Worm (Caenorhabditis elegans): ENCODE results near the gene F01D5.10.

F01D5.10 gene

DNA sequence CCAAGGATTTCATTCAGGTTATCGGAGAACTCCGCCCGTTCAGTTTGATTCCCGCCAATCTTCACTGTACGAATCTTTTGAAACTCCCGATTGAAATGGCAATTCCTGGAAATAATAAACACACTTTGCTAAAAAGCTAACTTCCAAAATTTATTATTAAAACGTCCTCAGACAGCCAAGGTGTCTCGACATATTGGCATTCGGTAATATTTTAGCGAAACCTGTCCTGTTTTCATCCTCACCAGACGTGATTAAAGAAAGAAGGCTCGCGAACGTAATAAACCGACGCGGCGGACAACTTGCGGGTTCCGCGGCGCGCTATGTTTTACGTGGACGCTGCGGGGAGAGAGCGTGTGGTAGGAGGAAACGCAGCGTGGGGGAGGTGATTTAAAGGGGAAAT, 2.9 kb downstream of the F01D5.10 start (continued):
- TF ChIP-seq nhr-237 (tag; optimal IDR thresholded peaks at IDR 0.05): no peak
- TF ChIP-seq nhr-11 (tag; optimal IDR thresholded peaks at IDR 0.05): peak; percentile 15
- no peak for TF ChIP-seq lin-15B (tag; optimal IDR thresholded peaks at IDR 0.05)
- no peak for TF ChIP-seq daf-19 (GFP tag; conservative IDR thresholded peaks at IDR 0.05)
- peak; percentile 70; the same call in 1 of the 2 replicates for TF ChIP-seq ceh-20 (GFP tag; IDR thresholded peaks at IDR 0.05)
- TF ChIP-seq aha-1 (tag): peak; percentile 1
- TF ChIP-seq Y105C5A.15 (GFP tag; IDR thresholded peaks at IDR 0.05): no peak
- peak; percentile 65 for TF ChIP-seq nhr-25 (tag; optimal IDR thresholded peaks at IDR 0.05; ENCODE audit: borderline replicate concordance, insufficient read depth)
- TF ChIP-seq F10B5.3 (tag; optimal IDR thresholded peaks at IDR 0.05): peak; percentile 80

ce11 chrII:14016865-14017264, 4.3 kb downstream of the F01D5.10 start, which contains the start of gene cyp-37A1:
TSS of gene cyp-37A1 (minus strand) at chrII:14016965.
- TF ChIP-seq lin-15B (tag; optimal IDR thresholded peaks at IDR 0.05): no peak
- TF ChIP-seq dve-1 (tag; optimal IDR thresholded peaks at IDR 0.05; ENCODE audit: insufficient read depth): peak; percentile 13
- no peak for TF ChIP-seq daf-16 (GFP tag; optimal IDR thresholded peaks at IDR 0.05)
- TF ChIP-seq daf-16 (tag; optimal IDR thresholded peaks at IDR 0.05): peak; percentile 18

ce11 chrII:14014637-14015036, 6.5 kb downstream of the F01D5.10 start:
- TF ChIP-seq dmd-9 (GFP tag; IDR thresholded peaks at IDR 0.05): no peak
- no peak for TF ChIP-seq daf-19 (GFP tag; conservative IDR thresholded peaks at IDR 0.05)
- TF ChIP-seq lir-3 (tag; optimal IDR thresholded peaks at IDR 0.05): no peak
- 0 out of 2 replicates have a peak, but pooled peaks have one; percentile 29 for TF ChIP-seq F44E2.7 (GFP tag; IDR thresholded peaks at IDR 0.05)
- no peak for TF ChIP-seq ztf-11 (tag; optimal IDR thresholded peaks at IDR 0.05)
- no peak for TF ChIP-seq lin-38 (GFP tag; IDR thresholded peaks at IDR 0.05)
- no peak for TF ChIP-seq pha-4 (GFP tag; IDR thresholded peaks at IDR 0.05)
- TF ChIP-seq pha-4 (tag; optimal IDR thresholded peaks at IDR 0.05): no peak
- TF ChIP-seq F26F4.8 (GFP tag; conservative IDR thresholded peaks at IDR 0.05): no peak
- TF ChIP-seq aha-1 (tag): peak; percentile 93
- TF ChIP-seq D1046.2 (GFP tag; IDR thresholded peaks at IDR 0.05): no peak
- TF ChIP-seq Y48G9A.11 (GFP tag; IDR thresholded peaks at IDR 0.05): no peak

DNA sequence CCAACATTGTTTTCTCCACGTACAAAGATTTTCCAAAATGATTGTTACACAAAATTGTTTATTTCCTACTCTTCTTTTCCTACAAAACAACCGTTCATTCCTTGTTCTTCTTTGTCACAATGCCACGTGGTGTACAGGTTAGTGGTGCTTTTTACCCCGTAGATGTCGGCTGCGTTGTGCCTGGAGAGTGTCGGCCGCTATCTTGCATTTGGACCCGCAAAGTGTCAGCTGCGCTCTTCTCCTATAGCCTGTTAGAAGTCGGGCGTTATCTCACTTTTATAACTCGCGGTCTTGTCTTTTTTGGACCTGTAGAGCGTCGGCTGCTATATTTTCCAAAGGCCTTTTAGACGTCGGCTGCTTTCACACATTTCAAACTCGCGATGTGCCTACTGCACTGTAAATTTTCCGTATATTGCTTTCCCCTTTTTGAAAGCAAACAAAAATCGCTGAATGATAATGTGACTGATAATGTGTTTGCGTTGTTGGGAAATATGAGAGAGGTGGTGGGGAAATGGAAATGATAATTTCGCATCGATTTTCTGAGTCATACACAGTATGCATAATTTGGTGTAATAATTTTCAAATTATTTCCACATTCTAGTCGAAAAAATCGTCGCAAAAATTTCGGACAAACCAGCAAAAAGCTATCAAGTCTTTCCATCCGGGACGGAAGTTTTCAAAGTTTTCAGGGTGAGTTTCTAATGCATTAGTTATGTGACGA, 10.3 kb downstream of the F01D5.10 start, which contains the start of gene F01D5.8:
Gene F01D5.8 (plus strand): TSS at position 51 of the 721 bp plus-strand sequence.
- peak; percentile 7 for TF ChIP-seq hlh-11 (tag; optimal IDR thresholded peaks at IDR 0.05)
- 0 out of 2 replicates have a peak, but pooled peaks have one; percentile 30 for TF ChIP-seq egl-43 (GFP tag; IDR thresholded peaks at IDR 0.05)
- TF ChIP-seq unc-62 (GFP tag; optimal IDR thresholded peaks at IDR 0.05 in 1 of 2): peak in 1 of 2 experiments; percentile 58
- no peak for TF ChIP-seq unc-62 (tag; optimal IDR thresholded peaks at IDR 0.05)
- TF ChIP-seq dve-1 (tag; optimal IDR thresholded peaks at IDR 0.05; ENCODE audit: insufficient read depth): peak; percentile 4
- peak; percentile 14; the same call in 1 of the 2 replicates for TF ChIP-seq dmd-6 (GFP tag; IDR thresholded peaks at IDR 0.05)
- 0 out of 2 replicates have a peak, but pooled peaks have one; percentile 52 for TF ChIP-seq nhr-42 (GFP tag; IDR thresholded peaks at IDR 0.05)
- 0 out of 2 replicates have a peak, but pooled peaks have one; percentile 18 for TF ChIP-seq zfp-3 (GFP tag; conservative IDR thresholded peaks at IDR 0.05)
- peak; percentile 63 for TF ChIP-seq lin-13 (GFP tag; optimal IDR thresholded peaks at IDR 0.05)
- TF ChIP-seq pqm-1 (tag; optimal IDR thresholded peaks at IDR 0.05): peak; percentile 80
- TF ChIP-seq vab-7 (GFP tag; IDR thresholded peaks at IDR 0.05): no peak
- no peak for TF ChIP-seq daf-16 (GFP tag; optimal IDR thresholded peaks at IDR 0.05)
- TF ChIP-seq daf-16 (tag; optimal IDR thresholded peaks at IDR 0.05): peak; percentile 45
- TF ChIP-seq daf-19 (GFP tag; conservative IDR thresholded peaks at IDR 0.05): no peak
- peak; percentile 41 for TF ChIP-seq nhr-28 (tag; optimal IDR thresholded peaks at IDR 0.05)
- TF ChIP-seq cey-2 (tag; optimal IDR thresholded peaks at IDR 0.05; ENCODE audit: borderline replicate concordance, insufficient read depth): no peak
